Fruit fly (Drosophila melanogaster) whole organism, wandering third instar larva: ENCODE results near the gene Spp.

Source experiments
- Abd-B ChIP-seq: fragments of >200 bp; optimal IDR thresholded peaks from 2 replicates; lab custom pipeline; 2017; ENCODE audit warnings: missing biosample characterization, missing genetic modification characterization
- Hr78 ChIP-seq: fragments of >200 bp; optimal IDR thresholded peaks from 2 replicates; lab custom pipeline; 2017; ENCODE audit warnings: missing biosample characterization, missing genetic modification characterization
- Hr83 ChIP-seq: fragments of 200-300 bp; sonication (Bioruptor generic); optimal IDR thresholded peaks from 2 replicates; lab custom pipeline; 2016; ENCODE audit warnings: missing biosample characterization, mild to moderate bottlenecking, missing genetic modification characterization, moderate library complexity; ENCODE audit not compliant: poor library complexity, severe bottlenecking
- Myc ChIP-seq: fragments of >200 bp; optimal IDR thresholded peaks from 2 replicates; lab custom pipeline; 2017
- Sp1 ChIP-seq: fragments of 200-800 bp; sonication (Bioruptor generic); optimal IDR thresholded peaks from 3 replicates; lab custom pipeline; 2019; ENCODE audit warnings: missing biosample characterization, mild to moderate bottlenecking, missing genetic modification characterization, moderate library complexity
- dmrt93B ChIP-seq: fragments of 200-800 bp; sonication (Bioruptor generic); optimal IDR thresholded peaks from 2 replicates; lab custom pipeline; 2018; ENCODE audit warnings: missing biosample characterization, mild to moderate bottlenecking, missing genetic modification characterization
- fru ChIP-seq: fragments of 200-800 bp; sonication (Bioruptor generic); optimal IDR thresholded peaks from 3 replicates; lab custom pipeline; 2016; ENCODE audit warnings: missing biosample characterization, mild to moderate bottlenecking, missing genetic modification characterization
- h ChIP-seq: fragments of 200-800 bp; sonication (Bioruptor generic); optimal IDR thresholded peaks from 3 replicates; lab custom pipeline; 2016; ENCODE audit warnings: missing biosample characterization, mild to moderate bottlenecking, missing genetic modification characterization
- lola ChIP-seq: fragments of >200 bp; optimal IDR thresholded peaks from 2 replicates; lab custom pipeline; 2017; ENCODE audit warnings: missing biosample characterization, missing genetic modification characterization
- psq ChIP-seq: fragments of 200-800 bp; sonication (Bioruptor generic); optimal IDR thresholded peaks from 3 replicates; lab custom pipeline; 2017; ENCODE audit warnings: missing biosample characterization, mild to moderate bottlenecking, missing genetic modification characterization, moderate library complexity
- usp ChIP-seq: fragments of >200 bp; optimal IDR thresholded peaks from 2 replicates; lab custom pipeline; 2017; ENCODE audit warnings: missing biosample characterization, missing genetic modification characterization

dm6 chr2L:521940-522632 lies 22.4 kb downstream of the Spp start:
- TF ChIP-seq lola (GFP tag; lab: Kevin White, UChicago) (no peak), Hr78 (GFP tag; lab: Kevin White, UChicago) (no peak), Myc (no peak), fru (GFP tag; lab: Kevin White, UChicago) (no peak), Sp1 (GFP tag; lab: Kevin White, UChicago) (no peak), usp (no peak), Hr83 (GFP tag; lab: Kevin White, UChicago) (no peak), dmrt93B (GFP tag; lab: Kevin White, UChicago) (no peak), Abd-B (GFP tag; lab: Kevin White, UChicago) (no peak), h (peak; percentile 35), psq (no peak)
